Worm (Caenorhabditis elegans): Measurements from ENCODE around the gene cyn-11.

cyn-11 gene

ce11 chrII:8764332-8764731 is 48.3 kb upstream of the cyn-11 start:
- TF ChIP-seq lin-39 (tag; optimal IDR thresholded peaks at IDR 0.05), result no peak
- no peak for TF ChIP-seq egl-27 (tag; optimal IDR thresholded peaks at IDR 0.05)
- no peak for TF ChIP-seq nhr-237 (tag; optimal IDR thresholded peaks at IDR 0.05)
- no peak for TF ChIP-seq elt-1 (tag; optimal IDR thresholded peaks at IDR 0.05)
- TF ChIP-seq nhr-12 (tag; optimal IDR thresholded peaks at IDR 0.05), result no peak
- no peak for TF ChIP-seq unc-39 (tag; optimal IDR thresholded peaks at IDR 0.05)
- no peak for TF ChIP-seq lin-15B (tag; optimal IDR thresholded peaks at IDR 0.05)

ce11 chrII:8763367-8763766 is 47.3 kb upstream of the cyn-11 start:
- TF ChIP-seq fkh-2 (tag; optimal IDR thresholded peaks at IDR 0.05) (no peak), nhr-25 (tag; optimal IDR thresholded peaks at IDR 0.05) (no peak), ceh-16 (tag; optimal IDR thresholded peaks at IDR 0.05) (no peak), ceh-82 (tag; optimal IDR thresholded peaks at IDR 0.05) (no peak), ama-1 (optimal IDR thresholded peaks at IDR 0.05) (no peak), ceh-9 (tag; optimal IDR thresholded peaks at IDR 0.05) (no peak), fkh-10 (GFP tag; optimal IDR thresholded peaks at IDR 0.05) (no peak), nhr-67 (tag; optimal IDR thresholded peaks at IDR 0.05) (no peak), ZK546.5 (tag; optimal IDR thresholded peaks at IDR 0.05) (no peak)

- TF ChIP-seq nhr-23 (tag; optimal IDR thresholded peaks at IDR 0.05), result no peak
- peak; percentile 20 for TF ChIP-seq pha-4 (tag; optimal IDR thresholded peaks at IDR 0.05)
- TF ChIP-seq elt-2 (tag; optimal IDR thresholded peaks at IDR 0.05), result peak; percentile 56
- TF ChIP-seq nhr-67 (tag; optimal IDR thresholded peaks at IDR 0.05), result no peak
These were observed 45.7 kb upstream of the cyn-11 start for ce11 chrII:8761739-8762138.

ce11 chrII:8759493-8759892 is 43.4 kb upstream of the cyn-11 start, which contains the start of gene fut-1:
Gene fut-1 (minus strand): TSS chrII:8759593.
- TF ChIP-seq mml-1 (tag; optimal IDR thresholded peaks at IDR 0.05) (no peak), ZK546.5 (tag; optimal IDR thresholded peaks at IDR 0.05) (no peak), lsy-12 (tag; optimal IDR thresholded peaks at IDR 0.05) (no peak), ceh-82 (tag; optimal IDR thresholded peaks at IDR 0.05) (no peak), ceh-28 (tag; optimal IDR thresholded peaks at IDR 0.05) (no peak), R02D3.7 (tag; optimal IDR thresholded peaks at IDR 0.05) (no peak), lin-15B (tag; optimal IDR thresholded peaks at IDR 0.05) (no peak), nhr-67 (tag; optimal IDR thresholded peaks at IDR 0.05) (no peak), fkh-2 (tag; optimal IDR thresholded peaks at IDR 0.05) (no peak), pha-4 (tag; optimal IDR thresholded peaks at IDR 0.05) (no peak)

- TF ChIP-seq skn-1 (tag; optimal IDR thresholded peaks at IDR 0.05) (no peak), ceh-28 (tag; optimal IDR thresholded peaks at IDR 0.05) (no peak), fos-1 (tag; optimal IDR thresholded peaks at IDR 0.05) (no peak), nfya-1 (tag; optimal IDR thresholded peaks at IDR 0.05; ENCODE audit: insufficient read depth) (no peak), ZK546.5 (tag; optimal IDR thresholded peaks at IDR 0.05) (no peak), fkh-10 (GFP tag; optimal IDR thresholded peaks at IDR 0.05) (no peak), nhr-25 (tag; optimal IDR thresholded peaks at IDR 0.05) (no peak), fkh-2 (tag; optimal IDR thresholded peaks at IDR 0.05) (no peak)
These were observed 39.2 kb upstream of the cyn-11 start, which contains the start of gene K08F8.7 for ce11 chrII:8755270-8755669. Gene K08F8.7 (minus strand): TSS chrII:8755370.

- TF ChIP-seq mml-1 (tag; optimal IDR thresholded peaks at IDR 0.05), result no peak
- no peak for TF ChIP-seq ceh-28 (tag; optimal IDR thresholded peaks at IDR 0.05)
- TF ChIP-seq lsy-12 (tag; optimal IDR thresholded peaks at IDR 0.05), result no peak
- TF ChIP-seq ztf-4 (tag; optimal IDR thresholded peaks at IDR 0.05), result no peak
- no peak for TF ChIP-seq skn-1 (tag; optimal IDR thresholded peaks at IDR 0.05)
- TF ChIP-seq jun-1 (tag; optimal IDR thresholded peaks at IDR 0.05), result no peak
- no peak for TF ChIP-seq nhr-67 (tag; optimal IDR thresholded peaks at IDR 0.05)
- no peak for TF ChIP-seq zag-1 (tag; optimal IDR thresholded peaks at IDR 0.05)
- TF ChIP-seq pha-4 (tag; optimal IDR thresholded peaks at IDR 0.05), result no peak
- no peak for TF ChIP-seq lin-15B (tag; optimal IDR thresholded peaks at IDR 0.05)
- no peak for TF ChIP-seq ceh-9 (tag; optimal IDR thresholded peaks at IDR 0.05)
- no peak for TF ChIP-seq nhr-23 (tag; optimal IDR thresholded peaks at IDR 0.05)
- TF ChIP-seq lin-39 (tag; optimal IDR thresholded peaks at IDR 0.05), result no peak
- no peak for TF ChIP-seq hmg-11 (tag; optimal IDR thresholded peaks at IDR 0.05)
- no peak for TF ChIP-seq fkh-10 (GFP tag; optimal IDR thresholded peaks at IDR 0.05)
- no peak for TF ChIP-seq nhr-28 (tag; optimal IDR thresholded peaks at IDR 0.05)
- no peak for TF ChIP-seq elt-1 (tag; optimal IDR thresholded peaks at IDR 0.05)
- no peak for TF ChIP-seq sea-2 (GFP tag; optimal IDR thresholded peaks at IDR 0.05)
- no peak for TF ChIP-seq ceh-82 (tag; optimal IDR thresholded peaks at IDR 0.05)
These were observed 35.6 kb upstream of the cyn-11 start, which contains the start of gene atf-2 for ce11 chrII:8751686-8752085. Gene atf-2 (plus strand): TSS chrII:8751986.
